Worm (Caenorhabditis elegans) whole organism, young adult: ENCODE results near the gene Y54F10BM.22.

Experiments used
- B0035.1 ChIP-seq: sonication (generic microtip); optimal IDR thresholded peaks from 2 replicates; lab custom pipeline; 2016; ENCODE audit warnings: missing genetic modification characterization, mild to moderate bottlenecking, missing compliant biosample characterization, missing genotype, missing genetic modification reagents
- B0261.1 ChIP-seq: sonication (generic microtip); optimal IDR thresholded peaks from 2 replicates; lab custom pipeline; 2016; ENCODE audit warnings: mild to moderate bottlenecking, missing genetic modification characterization, moderate library complexity, missing compliant biosample characterization
- D2030.7 ChIP-seq: fragments of 200-800 bp; sonication (Bioruptor generic); IDR thresholded peaks from 2 replicates; pipeline ENCODE4 v1.3.6; 2022; ENCODE audit warnings: missing genetic modification reagents, missing genetic modification characterization, missing compliant biosample characterization
- F22D6.2 ChIP-seq: sonication (generic microtip); optimal IDR thresholded peaks from 2 replicates; lab custom pipeline; 2016; ENCODE audit warnings: mild to moderate bottlenecking, missing genetic modification characterization, missing compliant biosample characterization
- F33H1.4 ChIP-seq: fragments of 200-800 bp; sonication (Bioruptor generic); IDR thresholded peaks from 2 replicates; pipeline ENCODE4 v1.3.6; 2022; ENCODE audit warnings: missing genetic modification reagents, missing genetic modification characterization, missing compliant biosample characterization
- F52B5.7 ChIP-seq: sonication (generic microtip); optimal IDR thresholded peaks from 2 replicates; lab custom pipeline; 2016; ENCODE audit warnings: mild to moderate bottlenecking, missing genetic modification characterization, missing compliant biosample characterization
- ama-1 ChIP-seq, 3 experiments: fragments of 150-350 bp in 1 of 3; sonication (generic microtip) in 2 of 3; optimal IDR thresholded peaks; 2 replicates each; lab custom pipeline; 2014 to 2018; ENCODE audit warnings: missing biosample characterization in 2 of 3, missing genetic modification characterization in 2 of 3, missing genetic modification reagents in 2 of 3
- aptf-2 ChIP-seq: fragments of 200-800 bp; sonication (Bioruptor generic); conservative IDR thresholded peaks from 2 replicates; pipeline ENCODE4 v1.3.6; 2022; ENCODE audit warnings: missing genetic modification reagents, missing genetic modification characterization, missing compliant biosample characterization
- bed-2 ChIP-seq: fragments of 200-800 bp; sonication (Bioruptor generic); IDR thresholded peaks from 2 replicates; pipeline ENCODE4 v1.3.6; 2022; ENCODE audit warnings: missing genetic modification reagents, missing genetic modification characterization, missing compliant biosample characterization
- cebp-1 ChIP-seq, 2 experiments: fragments of 200-800 bp in 1 of 2; sonication (Bioruptor generic) in 1 of 2; sonication (generic microtip) in 1 of 2; IDR thresholded peaks in 1 of 2; optimal IDR thresholded peaks in 1 of 2; 2 replicates each; pipeline versions ENCODE4 v1.3.6 to Lab custom; 2017 to 2022; ENCODE audit warnings: missing compliant biosample characterization in 2 of 2, missing genetic modification characterization in 2 of 2, mild to moderate bottlenecking in 1 of 2, missing genetic modification reagents in 1 of 2, moderate library complexity in 1 of 2
- cebp-2 ChIP-seq: fragments of 200-800 bp; sonication (Bioruptor generic); IDR thresholded peaks from 2 replicates; pipeline ENCODE4 v1.3.6; 2022; ENCODE audit warnings: missing genetic modification characterization, missing compliant biosample characterization
- ceh-100 ChIP-seq: fragments of 200-800 bp; sonication (Bioruptor generic); IDR thresholded peaks from 2 replicates; pipeline ENCODE4 v1.3.6; 2022; ENCODE audit warnings: missing genetic modification reagents, missing genetic modification characterization, missing compliant biosample characterization
- ceh-27 ChIP-seq: fragments of 200-800 bp; sonication (Bioruptor generic); optimal IDR thresholded peaks from 2 replicates; lab custom pipeline; 2018; ENCODE audit warnings: mild to moderate bottlenecking, missing genetic modification characterization, moderate library complexity, missing compliant biosample characterization
- die-1 ChIP-seq: sonication (generic microtip); optimal IDR thresholded peaks from 2 replicates; lab custom pipeline; 2016; ENCODE audit warnings: missing genotype, mild to moderate bottlenecking, missing genetic modification characterization, missing compliant biosample characterization
- dox-1 ChIP-seq: fragments of 200-800 bp; sonication (Bioruptor generic); IDR thresholded peaks from 2 replicates; pipeline ENCODE4 v1.3.6; 2022; ENCODE audit warnings: missing genetic modification reagents, missing genetic modification characterization, missing compliant biosample characterization
- ekl-4 ChIP-seq: fragments of 200-800 bp; sonication (Bioruptor generic); IDR thresholded peaks from 2 replicates; pipeline ENCODE4 v1.3.6; 2022; ENCODE audit warnings: missing genetic modification reagents, missing genetic modification characterization, missing compliant biosample characterization
- ets-4 ChIP-seq: fragments of 200-800 bp; sonication (Bioruptor generic); optimal IDR thresholded peaks from 2 replicates; lab custom pipeline; 2018; ENCODE audit warnings: mild to moderate bottlenecking, missing genetic modification characterization, missing compliant biosample characterization
- gei-17 ChIP-seq: fragments of 200-800 bp; sonication (Bioruptor generic); optimal IDR thresholded peaks from 2 replicates; lab custom pipeline; 2018; ENCODE audit warnings: mild to moderate bottlenecking, missing genetic modification characterization, missing compliant biosample characterization
- hmg-1.2 ChIP-seq: fragments of 200-800 bp; sonication (Bioruptor generic); IDR thresholded peaks from 2 replicates; pipeline ENCODE4 v1.3.6; 2022; ENCODE audit warnings: missing genetic modification reagents, missing genetic modification characterization, missing compliant biosample characterization
- hmg-20 ChIP-seq: fragments of 200-800 bp; sonication (Bioruptor generic); IDR thresholded peaks from 2 replicates; pipeline ENCODE4 v1.3.6; 2022; ENCODE audit warnings: missing genetic modification reagents, missing genetic modification characterization, missing compliant biosample characterization
- lag-1 ChIP-seq: fragments of 200-800 bp; sonication (Bioruptor generic); IDR thresholded peaks from 2 replicates; pipeline ENCODE4 v1.3.6; 2022; ENCODE audit warnings: missing genetic modification reagents, missing genetic modification characterization, missing compliant biosample characterization
- let-607 ChIP-seq, 2 experiments: fragments of 200-800 bp in 1 of 2; sonication (Bioruptor generic) in 1 of 2; sonication (generic microtip) in 1 of 2; optimal IDR thresholded peaks; 2 replicates each; lab custom pipeline; 2016 to 2018; ENCODE audit warnings: mild to moderate bottlenecking in 2 of 2, missing compliant biosample characterization in 2 of 2, missing genetic modification characterization in 2 of 2, moderate library complexity in 2 of 2, missing genotype in 1 of 2
- lin-26 ChIP-seq: fragments of 200-800 bp; sonication (Bioruptor generic); IDR thresholded peaks from 2 replicates; pipeline ENCODE4 v1.3.6; 2022; ENCODE audit warnings: missing genetic modification reagents, missing genetic modification characterization, missing compliant biosample characterization
- lin-54 ChIP-seq: fragments of 200-800 bp; sonication (Bioruptor generic); optimal IDR thresholded peaks from 2 replicates; lab custom pipeline; 2018; ENCODE audit warnings: mild to moderate bottlenecking, missing genetic modification characterization, missing compliant biosample characterization
- lsl-1 ChIP-seq: fragments of 200-800 bp; sonication (Bioruptor generic); optimal IDR thresholded peaks from 2 replicates; lab custom pipeline; 2018; ENCODE audit warnings: mild to moderate bottlenecking, missing genetic modification characterization, moderate library complexity, missing compliant biosample characterization
- madf-8 ChIP-seq: fragments of 200-800 bp; sonication (Bioruptor generic); conservative IDR thresholded peaks from 2 replicates; pipeline ENCODE4 v1.3.6; 2022; ENCODE audit warnings: missing genetic modification reagents, missing genetic modification characterization, missing compliant biosample characterization
- mcd-1 ChIP-seq: fragments of 200-800 bp; sonication (Bioruptor generic); IDR thresholded peaks from 2 replicates; pipeline ENCODE4 v1.3.6; 2022; ENCODE audit warnings: missing genetic modification reagents, missing genetic modification characterization, missing compliant biosample characterization
- nfya-2 ChIP-seq: fragments of 200-800 bp; sonication (Bioruptor generic); IDR thresholded peaks from 2 replicates; pipeline ENCODE4 v1.3.6; 2022; ENCODE audit warnings: missing genetic modification reagents, missing genetic modification characterization, missing compliant biosample characterization
- nhr-80 ChIP-seq: sonication (generic microtip); optimal IDR thresholded peaks from 2 replicates; lab custom pipeline; 2016; ENCODE audit warnings: missing genetic modification characterization, missing compliant biosample characterization
- pbrm-1 ChIP-seq: fragments of 200-800 bp; sonication (Bioruptor generic); IDR thresholded peaks from 2 replicates; pipeline ENCODE4 v1.3.6; 2022; ENCODE audit warnings: missing genetic modification reagents, missing genetic modification characterization, missing compliant biosample characterization
- rpc-1 ChIP-seq, 2 experiments: fragments of 150-350 bp in 1 of 2; sonication (generic microtip) in 1 of 2; optimal IDR thresholded peaks; 2 replicates each; lab custom pipeline; 2014 to 2018; ENCODE audit warnings: missing biosample characterization in 1 of 2, missing genetic modification characterization in 1 of 2, missing genetic modification reagents in 1 of 2, missing genotype in 1 of 2
- sea-2 ChIP-seq: fragments of 200-800 bp; sonication (Bioruptor generic); IDR thresholded peaks from 2 replicates; pipeline ENCODE4 v1.3.6; 2022; ENCODE audit warnings: missing genetic modification characterization, missing compliant biosample characterization
- somi-1 ChIP-seq: fragments of 200-800 bp; sonication (Bioruptor generic); optimal IDR thresholded peaks from 2 replicates; lab custom pipeline; 2018; ENCODE audit warnings: mild to moderate bottlenecking, missing genetic modification characterization, missing compliant biosample characterization
- tbp1 ChIP-seq: fragments of 200-800 bp; sonication (Bioruptor generic); optimal IDR thresholded peaks from 2 replicates; lab custom pipeline; 2018; ENCODE audit warnings: mild to moderate bottlenecking, missing genetic modification characterization, missing compliant biosample characterization
- unc-62 ChIP-seq: fragments of 150-350 bp; optimal IDR thresholded peaks from 2 replicates; lab custom pipeline; 2014; ENCODE audit warnings: missing biosample characterization, missing genetic modification reagents, missing genetic modification characterization
- ztf-26 ChIP-seq: sonication (generic microtip); optimal IDR thresholded peaks from 2 replicates; lab custom pipeline; 2017; ENCODE audit warnings: missing genetic modification characterization, missing compliant biosample characterization
- ztf-28 ChIP-seq: fragments of 200-800 bp; sonication (Bioruptor generic); IDR thresholded peaks from 2 replicates; pipeline ENCODE4 v1.3.6; 2022; ENCODE audit warnings: missing genetic modification reagents, missing genetic modification characterization, missing compliant biosample characterization

Gene Y54F10BM.22

DNA sequence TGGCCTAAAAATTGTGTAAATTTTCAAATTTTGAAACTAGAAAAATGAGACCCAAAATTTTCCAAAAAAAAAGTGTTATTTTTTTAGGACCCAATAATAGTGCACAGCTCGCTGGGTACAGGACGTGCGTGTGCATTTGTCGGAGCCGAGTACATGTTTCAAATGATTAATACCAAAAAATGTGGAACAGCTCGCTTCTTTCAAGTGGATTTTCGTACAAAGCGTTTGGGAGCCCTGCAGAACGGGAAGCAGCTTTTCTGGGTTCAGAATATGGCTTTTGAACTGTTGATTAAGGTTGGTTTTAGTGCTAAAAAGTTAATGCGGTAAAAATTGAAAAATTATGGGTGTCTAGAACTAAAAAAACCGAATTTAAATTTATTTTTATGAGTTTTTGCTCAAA lies 7.6 kb downstream of the Y54F10BM.22 start:
- TF ChIP-seq sea-2 (GFP tag; lab: Robert Waterston, UW): no peak
- TF ChIP-seq ztf-28 (GFP tag; lab: Robert Waterston, UW): no peak
- TF ChIP-seq madf-8 (GFP tag; lab: Robert Waterston, UW): no peak
- no peak for TF ChIP-seq nfya-2 (GFP tag; lab: Robert Waterston, UW)
- no peak for TF ChIP-seq F52B5.7 (tag; lab: Kevin White, UChicago)
- no peak for TF ChIP-seq bed-2
- TF ChIP-seq lin-54 (GFP tag; lab: Kevin White, UChicago): no peak
- TF ChIP-seq dox-1: no peak
- no peak for TF ChIP-seq pbrm-1 (GFP tag; lab: Robert Waterston, UW)
- TF ChIP-seq, all 124 proteins: peak for 0

DNA sequence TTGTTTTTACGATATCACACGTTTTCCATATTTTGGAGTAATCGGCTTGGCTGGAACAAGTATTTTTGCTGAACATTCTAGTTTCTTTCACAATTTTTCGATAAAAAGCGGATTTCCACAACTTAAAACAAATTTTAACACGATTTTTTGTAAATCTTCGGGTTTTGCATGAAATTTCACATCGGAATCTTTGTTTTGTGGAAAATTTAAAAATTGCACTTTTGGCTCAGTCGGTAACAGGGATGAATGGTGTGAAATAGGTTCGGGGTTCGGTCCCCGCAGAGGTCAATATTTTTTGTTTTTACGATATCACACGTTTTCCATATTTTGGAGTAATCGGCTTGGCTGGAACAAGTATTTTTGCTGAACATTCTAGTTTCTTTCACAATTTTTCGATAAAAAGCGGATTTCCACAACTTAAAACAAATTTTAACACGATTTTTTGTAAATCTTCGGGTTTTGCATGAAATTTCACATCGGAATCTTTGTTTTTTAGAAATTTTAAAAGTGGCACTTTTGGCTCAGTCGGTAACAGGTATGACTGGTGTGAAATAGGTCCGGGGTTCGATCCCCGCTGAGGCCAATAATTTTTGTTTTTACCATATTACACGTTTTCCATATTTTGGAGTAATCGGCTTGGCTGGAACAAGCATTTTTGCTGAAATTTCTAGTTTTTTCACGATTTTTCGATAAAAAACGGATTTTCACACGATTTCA lies 9.7 kb downstream of the Y54F10BM.22 start:
- TF ChIP-seq B0261.1 (tag; lab: Kevin White, UChicago) (peak; percentile 62), tbp1 (GFP tag; lab: Kevin White, UChicago) (peak; percentile 82), rpc-1 (optimal IDR thresholded peaks at IDR 0.05; lab: Kevin White, UChicago) (peak; percentile 26), rpc-1 (tag; optimal IDR thresholded peaks at IDR 0.05; lab: Kevin White, UChicago) (peak; percentile 67), lin-26 (GFP tag; lab: Robert Waterston, UW) (peak; percentile 65; the same call in 1 of the 2 replicates), mcd-1 (GFP tag; lab: Robert Waterston, UW) (0 out of 2 replicates have a peak, but pooled peaks have one; percentile 13), hmg-1.2 (GFP tag; lab: Robert Waterston, UW) (peak; percentile 29; the same call in 1 of the 2 replicates), lsl-1 (GFP tag; lab: Kevin White, UChicago) (peak; percentile 7)

DNA sequence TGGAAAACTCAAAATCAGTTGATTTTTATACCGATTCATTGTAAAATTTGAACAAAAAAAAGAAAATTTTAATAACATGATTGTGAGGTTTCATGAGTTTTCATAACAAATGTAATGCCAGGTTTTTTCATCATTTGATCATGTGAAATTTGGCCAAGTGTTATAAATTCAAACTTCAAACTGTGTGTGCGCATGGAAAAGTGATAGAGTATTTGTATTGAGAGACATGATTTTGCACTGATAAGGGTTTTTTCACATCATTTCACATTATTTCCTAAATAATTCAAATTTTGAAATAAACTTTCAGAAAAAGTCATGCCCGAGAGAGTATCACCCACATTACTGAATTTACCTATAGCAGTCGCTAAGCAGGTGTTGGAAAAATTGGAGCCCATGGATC lies 10.4 kb downstream of the Y54F10BM.22 start, which contains the start of gene fbxa-219:
Gene fbxa-219 (plus strand): TSS at position 277 of the 400 bp plus-strand sequence.
- peak; percentile 35 for TF ChIP-seq nhr-80
- TF ChIP-seq rpc-1 (optimal IDR thresholded peaks at IDR 0.05; lab: Kevin White, UChicago): no peak
- no peak for TF ChIP-seq rpc-1 (tag; optimal IDR thresholded peaks at IDR 0.05; lab: Kevin White, UChicago)
- no peak for TF ChIP-seq ceh-27 (GFP tag; lab: Kevin White, UChicago)
- no peak for TF ChIP-seq cebp-1 (GFP tag; IDR thresholded peaks at IDR 0.05; lab: Robert Waterston, UW)
- peak; percentile 22 for TF ChIP-seq cebp-1 (tag; optimal IDR thresholded peaks at IDR 0.05; lab: Kevin White, UChicago)
- TF ChIP-seq ets-4 (GFP tag; lab: Kevin White, UChicago): no peak
- no peak for TF ChIP-seq somi-1 (GFP tag; lab: Kevin White, UChicago)
- no peak for TF ChIP-seq lag-1
- no peak for TF ChIP-seq F52B5.7 (tag; lab: Kevin White, UChicago)
- no peak for TF ChIP-seq F22D6.2 (tag; lab: Kevin White, UChicago)
- no peak for TF ChIP-seq hmg-20 (GFP tag; lab: Robert Waterston, UW)

DNA sequence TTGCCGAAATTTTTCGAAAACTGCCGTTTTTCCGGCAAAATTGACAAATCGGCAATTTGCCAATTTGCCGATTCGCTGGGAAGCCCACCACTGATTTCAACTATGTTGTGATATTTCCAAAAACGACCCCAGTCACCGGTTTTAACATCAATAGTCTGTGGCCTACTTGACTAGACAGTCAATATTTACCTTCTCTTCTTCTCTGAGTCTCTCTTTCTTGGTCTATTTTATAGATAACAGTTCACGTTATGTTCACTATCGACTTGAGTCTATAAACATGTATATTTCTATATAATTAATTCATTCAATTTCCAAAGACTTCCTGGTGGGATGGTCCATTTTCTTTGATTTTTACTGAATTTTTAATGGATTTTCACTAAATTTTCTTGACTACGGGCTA lies 14.0 kb downstream of the Y54F10BM.22 start:
- peak; percentile 30 for TF ChIP-seq nhr-80
- TF ChIP-seq bed-2: no peak

DNA sequence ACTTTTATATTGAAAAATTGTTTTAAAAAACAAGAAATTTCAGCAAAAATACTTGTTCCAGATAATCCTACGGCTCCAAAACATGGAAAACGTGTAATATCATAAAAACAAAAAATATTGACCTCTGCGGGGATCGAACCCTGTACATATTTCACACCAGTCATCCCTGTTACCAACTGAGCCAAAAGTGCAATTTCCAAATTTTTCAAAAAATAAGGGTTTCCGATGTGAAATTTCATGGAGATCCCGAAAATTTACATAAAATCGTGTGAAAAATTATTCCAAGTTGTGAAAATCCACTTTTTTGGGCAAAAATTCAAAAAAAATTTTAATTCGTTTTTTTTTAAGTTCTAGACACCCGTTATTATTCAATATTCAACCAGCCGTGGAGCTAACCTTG lies 23.4 kb downstream of the Y54F10BM.22 start:
- TF ChIP-seq let-607 (tag; optimal IDR thresholded peaks at IDR 0.05; lab: Kevin White, UChicago) (no peak), die-1 (tag; lab: Kevin White, UChicago) (peak; percentile 47), aptf-2 (no peak), gei-17 (GFP tag; lab: Kevin White, UChicago) (no peak), lin-26 (GFP tag; lab: Robert Waterston, UW) (0 out of 2 replicates have a peak, but pooled peaks have one; percentile 41), F33H1.4 (GFP tag; lab: Robert Waterston, UW) (no peak), cebp-2 (GFP tag; lab: Robert Waterston, UW) (no peak), ama-1 (optimal IDR thresholded peaks at IDR 0.05; lab: Kevin White, UChicago) (no peak), ama-1 (GFP tag; optimal IDR thresholded peaks at IDR 0.05; lab: Kevin White, UChicago) (no peak), rpc-1 (optimal IDR thresholded peaks at IDR 0.05; lab: Kevin White, UChicago) (peak; percentile 32), rpc-1 (tag; optimal IDR thresholded peaks at IDR 0.05; lab: Kevin White, UChicago) (peak; percentile 73), tbp1 (GFP tag; lab: Kevin White, UChicago) (peak; percentile 85), ztf-26 (tag; lab: Kevin White, UChicago) (no peak), B0035.1 (no peak), unc-62 (GFP tag; lab: Kevin White, UChicago) (no peak), D2030.7 (GFP tag; lab: Robert Waterston, UW) (peak; percentile 25; the same call in 1 of the 2 replicates), ekl-4 (GFP tag; lab: Robert Waterston, UW) (no peak), ceh-100 (GFP tag; lab: Robert Waterston, UW) (no peak), B0261.1 (tag; lab: Kevin White, UChicago) (peak; percentile 43)
